Worm (Caenorhabditis elegans) whole organism, young adult: ENCODE results near the gene lev-8.

Experiments used
- B0336.3 ChIP-seq: fragments of 200-800 bp; sonication (Bioruptor generic); IDR thresholded peaks from 2 replicates; pipeline ENCODE4 v1.3.6; 2022; ENCODE audit warnings: missing genetic modification characterization, missing compliant biosample characterization
- D2030.7 ChIP-seq: fragments of 200-800 bp; sonication (Bioruptor generic); IDR thresholded peaks from 2 replicates; pipeline ENCODE4 v1.3.6; 2022; ENCODE audit warnings: missing genetic modification reagents, missing genetic modification characterization, missing compliant biosample characterization
- F22D6.2 ChIP-seq: sonication (generic microtip); optimal IDR thresholded peaks from 2 replicates; lab custom pipeline; 2016; ENCODE audit warnings: mild to moderate bottlenecking, missing genetic modification characterization, missing compliant biosample characterization
- K11D2.4 ChIP-seq: fragments of 200-800 bp; sonication (Bioruptor generic); IDR thresholded peaks from 2 replicates; pipeline ENCODE4 v1.3.6; 2022; ENCODE audit warnings: missing genetic modification reagents, missing genetic modification characterization, missing compliant biosample characterization
- K12H6.12 ChIP-seq: fragments of 200-800 bp; sonication (Bioruptor generic); optimal IDR thresholded peaks from 2 replicates; lab custom pipeline; 2018; ENCODE audit warnings: mild to moderate bottlenecking, missing genetic modification characterization, missing compliant biosample characterization
- T26A5.8 ChIP-seq: sonication (generic microtip); optimal IDR thresholded peaks from 2 replicates; lab custom pipeline; 2016; ENCODE audit warnings: missing genetic modification characterization, missing compliant biosample characterization
- Y53F4B.3 ChIP-seq: fragments of 200-800 bp; sonication (Bioruptor generic); IDR thresholded peaks from 2 replicates; pipeline ENCODE4 v1.3.6; 2022; ENCODE audit warnings: missing genetic modification reagents, missing genetic modification characterization, missing compliant biosample characterization
- ZK185.1 ChIP-seq: sonication (generic microtip); optimal IDR thresholded peaks from 2 replicates; lab custom pipeline; 2016; ENCODE audit warnings: mild to moderate bottlenecking, missing genetic modification characterization, missing compliant biosample characterization; ENCODE audit not compliant: poor library complexity, severe bottlenecking
- aptf-2 ChIP-seq: fragments of 200-800 bp; sonication (Bioruptor generic); conservative IDR thresholded peaks from 2 replicates; pipeline ENCODE4 v1.3.6; 2022; ENCODE audit warnings: missing genetic modification reagents, missing genetic modification characterization, missing compliant biosample characterization
- attf-3 ChIP-seq: fragments of 200-800 bp; sonication (Bioruptor generic); conservative IDR thresholded peaks from 2 replicates; pipeline ENCODE4 v1.3.6; 2022; ENCODE audit warnings: missing genetic modification reagents, missing genetic modification characterization, missing compliant biosample characterization
- attf-5 ChIP-seq: fragments of 200-800 bp; sonication (Bioruptor generic); optimal IDR thresholded peaks from 2 replicates; lab custom pipeline; 2018; ENCODE audit warnings: mild to moderate bottlenecking, missing genetic modification characterization, missing compliant biosample characterization
- attf-6 ChIP-seq: fragments of 200-800 bp; sonication (Bioruptor generic); IDR thresholded peaks from 2 replicates; pipeline ENCODE4 v1.3.6; 2022; ENCODE audit warnings: missing genetic modification reagents, missing genetic modification characterization, missing compliant biosample characterization
- cebp-1 ChIP-seq, 2 experiments: fragments of 200-800 bp in 1 of 2; sonication (Bioruptor generic) in 1 of 2; sonication (generic microtip) in 1 of 2; IDR thresholded peaks in 1 of 2; optimal IDR thresholded peaks in 1 of 2; 2 replicates each; pipeline versions ENCODE4 v1.3.6 to Lab custom; 2017 to 2022; ENCODE audit warnings: missing compliant biosample characterization in 2 of 2, missing genetic modification characterization in 2 of 2, mild to moderate bottlenecking in 1 of 2, missing genetic modification reagents in 1 of 2, moderate library complexity in 1 of 2
- dpff-1 ChIP-seq: sonication (generic microtip); optimal IDR thresholded peaks from 2 replicates; lab custom pipeline; 2017; ENCODE audit warnings: mild to moderate bottlenecking, missing genetic modification characterization, missing compliant biosample characterization
- ets-4 ChIP-seq: fragments of 200-800 bp; sonication (Bioruptor generic); optimal IDR thresholded peaks from 2 replicates; lab custom pipeline; 2018; ENCODE audit warnings: mild to moderate bottlenecking, missing genetic modification characterization, missing compliant biosample characterization
- fkh-3 ChIP-seq: sonication (generic microtip); optimal IDR thresholded peaks from 2 replicates; lab custom pipeline; 2016; ENCODE audit warnings: mild to moderate bottlenecking, missing genetic modification characterization, missing compliant biosample characterization
- him-1 ChIP-seq: sonication (generic microtip); optimal IDR thresholded peaks from 2 replicates; lab custom pipeline; 2016; ENCODE audit warnings: missing genotype, missing genetic modification reagents, missing genetic modification characterization, missing compliant biosample characterization
- hmg-1.2 ChIP-seq: fragments of 200-800 bp; sonication (Bioruptor generic); IDR thresholded peaks from 2 replicates; pipeline ENCODE4 v1.3.6; 2022; ENCODE audit warnings: missing genetic modification reagents, missing genetic modification characterization, missing compliant biosample characterization
- hmg-20 ChIP-seq: fragments of 200-800 bp; sonication (Bioruptor generic); IDR thresholded peaks from 2 replicates; pipeline ENCODE4 v1.3.6; 2022; ENCODE audit warnings: missing genetic modification reagents, missing genetic modification characterization, missing compliant biosample characterization
- let-607 ChIP-seq, 2 experiments: fragments of 200-800 bp in 1 of 2; sonication (Bioruptor generic) in 1 of 2; sonication (generic microtip) in 1 of 2; optimal IDR thresholded peaks; 2 replicates each; lab custom pipeline; 2016 to 2018; ENCODE audit warnings: mild to moderate bottlenecking in 2 of 2, missing compliant biosample characterization in 2 of 2, missing genetic modification characterization in 2 of 2, moderate library complexity in 2 of 2, missing genotype in 1 of 2
- lin-40 ChIP-seq: sonication (generic microtip); optimal IDR thresholded peaks from 2 replicates; lab custom pipeline; 2016; ENCODE audit warnings: missing genetic modification characterization, mild to moderate bottlenecking, missing compliant biosample characterization, missing genotype, missing genetic modification reagents
- lsy-27 ChIP-seq: sonication (generic microtip); optimal IDR thresholded peaks from 2 replicates; lab custom pipeline; 2017; ENCODE audit warnings: missing genetic modification characterization, mild to moderate bottlenecking, missing compliant biosample characterization, antibody characterized with exemption, missing genotype, borderline replicate concordance; ENCODE audit not compliant: insufficient read depth
- madf-10 ChIP-seq: sonication (generic microtip); optimal IDR thresholded peaks from 2 replicates; lab custom pipeline; 2016; ENCODE audit warnings: mild to moderate bottlenecking, missing genetic modification characterization, missing compliant biosample characterization
- madf-3 ChIP-seq: fragments of 200-800 bp; sonication (Bioruptor generic); IDR thresholded peaks from 2 replicates; pipeline ENCODE4 v1.3.6; 2022; ENCODE audit warnings: missing genetic modification reagents, missing genetic modification characterization, missing compliant biosample characterization
- mxl-1 ChIP-seq: sonication (generic microtip); optimal IDR thresholded peaks from 2 replicates; lab custom pipeline; 2016; ENCODE audit warnings: missing genetic modification characterization, missing compliant biosample characterization
- nfya-2 ChIP-seq: fragments of 200-800 bp; sonication (Bioruptor generic); IDR thresholded peaks from 2 replicates; pipeline ENCODE4 v1.3.6; 2022; ENCODE audit warnings: missing genetic modification reagents, missing genetic modification characterization, missing compliant biosample characterization
- nhr-80 ChIP-seq: sonication (generic microtip); optimal IDR thresholded peaks from 2 replicates; lab custom pipeline; 2016; ENCODE audit warnings: missing genetic modification characterization, missing compliant biosample characterization
- nhr-90 ChIP-seq: sonication (generic microtip); optimal IDR thresholded peaks from 2 replicates; lab custom pipeline; 2016; ENCODE audit warnings: missing genotype, mild to moderate bottlenecking, missing genetic modification characterization, missing compliant biosample characterization
- repo-1 ChIP-seq: sonication (generic microtip); optimal IDR thresholded peaks from 2 replicates; lab custom pipeline; 2017; ENCODE audit warnings: mild to moderate bottlenecking, missing genetic modification characterization, missing compliant biosample characterization
- rpc-1 ChIP-seq, 2 experiments: fragments of 150-350 bp in 1 of 2; sonication (generic microtip) in 1 of 2; optimal IDR thresholded peaks; 2 replicates each; lab custom pipeline; 2014 to 2018; ENCODE audit warnings: missing biosample characterization in 1 of 2, missing genetic modification characterization in 1 of 2, missing genetic modification reagents in 1 of 2, missing genotype in 1 of 2
- sdz-38 ChIP-seq: sonication (generic microtip); optimal IDR thresholded peaks from 2 replicates; lab custom pipeline; 2016; ENCODE audit warnings: missing genotype, missing genetic modification characterization, missing compliant biosample characterization
- sea-2 ChIP-seq: fragments of 200-800 bp; sonication (Bioruptor generic); IDR thresholded peaks from 2 replicates; pipeline ENCODE4 v1.3.6; 2022; ENCODE audit warnings: missing genetic modification characterization, missing compliant biosample characterization
- snpc-1.3 ChIP-seq: sonication (generic microtip); optimal IDR thresholded peaks from 2 replicates; lab custom pipeline; 2017; ENCODE audit warnings: missing genetic modification characterization, mild to moderate bottlenecking, missing compliant biosample characterization, antibody characterized with exemption, moderate library complexity, missing genotype, missing genetic modification reagents; ENCODE audit not compliant: insufficient read depth
- xnd-1 ChIP-seq: sonication (generic microtip); optimal IDR thresholded peaks from 2 replicates; lab custom pipeline; 2016; ENCODE audit warnings: missing genotype, missing genetic modification reagents, missing genetic modification characterization, missing compliant biosample characterization
- zfh-2 ChIP-seq: fragments of 200-800 bp; sonication (Bioruptor generic); conservative IDR thresholded peaks from 2 replicates; pipeline ENCODE4 v1.3.6; 2022; ENCODE audit warnings: missing genetic modification reagents, missing genetic modification characterization, missing compliant biosample characterization
- ztf-18 ChIP-seq: sonication (generic microtip); optimal IDR thresholded peaks from 2 replicates; lab custom pipeline; 2016; ENCODE audit warnings: missing genotype, mild to moderate bottlenecking, missing genetic modification characterization, missing compliant biosample characterization
- ztf-6 ChIP-seq: fragments of 200-800 bp; sonication (Bioruptor generic); IDR thresholded peaks from 2 replicates; pipeline ENCODE4 v1.3.6; 2022; ENCODE audit warnings: missing genetic modification reagents, missing genetic modification characterization, missing compliant biosample characterization

lev-8 gene

ce11 chrX:11555527-11556137 lies 5.1 kb upstream of the lev-8 start:
- no peak for TF ChIP-seq ztf-6 (GFP tag; lab: Robert Waterston, UW)
- TF ChIP-seq madf-3 (GFP tag; lab: Robert Waterston, UW): no peak
- no peak for TF ChIP-seq dpff-1 (tag; lab: Kevin White, UChicago)
- no peak for TF ChIP-seq fkh-3 (tag; lab: Kevin White, UChicago)
- no peak for TF ChIP-seq F22D6.2
- no peak for TF ChIP-seq nhr-90 (tag; lab: Kevin White, UChicago)
- TF ChIP-seq, all 124 proteins: peak for 0

DNA sequence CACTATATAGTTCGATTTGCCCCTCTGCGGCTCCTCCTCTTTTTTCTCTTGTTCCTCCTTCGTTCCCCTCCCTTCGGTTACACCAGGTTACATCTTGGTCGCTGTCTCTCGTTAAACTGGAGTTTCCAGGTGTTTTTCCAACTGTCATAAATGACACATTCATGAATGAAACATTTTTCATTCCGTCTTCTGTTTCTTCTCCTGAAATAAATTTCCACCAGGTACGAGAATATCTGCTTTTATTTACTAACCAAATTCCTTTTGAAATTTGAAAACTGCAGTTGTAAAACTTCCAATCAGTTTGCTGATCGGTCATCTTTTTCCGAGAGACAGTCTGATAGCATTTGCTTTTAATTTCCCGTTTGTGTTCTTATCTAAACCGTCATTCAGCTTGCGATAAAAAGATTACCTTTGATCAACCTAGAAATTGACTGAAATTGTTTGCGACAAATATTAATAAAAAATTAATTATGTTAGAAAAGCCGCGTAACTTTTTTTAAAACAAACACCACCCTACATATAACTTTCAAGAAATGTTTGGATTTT lies 4.4 kb upstream of the lev-8 start, which contains the start of gene C35C5.10:
TSS of gene C35C5.10 (plus strand) at position 51 of the 546 bp plus-strand sequence.
- TF ChIP-seq nhr-80: peak; percentile 87
- TF ChIP-seq B0336.3 (GFP tag; lab: Robert Waterston, UW): no peak
- no peak for TF ChIP-seq K12H6.12 (tag; lab: Kevin White, UChicago)
- no peak for TF ChIP-seq let-607 (tag; optimal IDR thresholded peaks at IDR 0.05; lab: Kevin White, UChicago)

DNA sequence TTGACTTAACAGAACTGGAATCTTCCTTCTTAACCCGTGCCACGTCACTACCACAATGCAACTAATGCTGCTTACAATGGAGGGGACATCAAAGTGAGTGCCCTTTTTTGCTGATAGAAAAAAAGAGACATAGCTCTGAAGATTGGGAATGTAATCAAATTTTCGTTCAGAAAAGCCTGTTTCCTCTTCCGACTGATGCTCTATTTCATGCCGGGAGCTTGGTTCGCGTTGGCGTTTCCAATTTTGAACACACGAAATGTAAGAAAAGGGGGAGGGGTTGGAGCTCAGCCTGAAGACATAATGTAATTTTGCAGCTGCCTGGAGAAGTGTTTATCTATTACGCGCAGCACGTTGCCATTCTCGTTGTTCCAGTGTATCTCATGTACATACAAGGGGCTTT lies 2.6 kb upstream of the lev-8 start:
- no peak for TF ChIP-seq repo-1 (tag; lab: Kevin White, UChicago)
- no peak for TF ChIP-seq ets-4
- TF ChIP-seq madf-10 (tag; lab: Kevin White, UChicago): no peak
- TF ChIP-seq F22D6.2: no peak
- 0 out of 2 replicates have a peak, but pooled peaks have one; percentile 25 for TF ChIP-seq K11D2.4 (GFP tag; lab: Robert Waterston, UW)

DNA sequence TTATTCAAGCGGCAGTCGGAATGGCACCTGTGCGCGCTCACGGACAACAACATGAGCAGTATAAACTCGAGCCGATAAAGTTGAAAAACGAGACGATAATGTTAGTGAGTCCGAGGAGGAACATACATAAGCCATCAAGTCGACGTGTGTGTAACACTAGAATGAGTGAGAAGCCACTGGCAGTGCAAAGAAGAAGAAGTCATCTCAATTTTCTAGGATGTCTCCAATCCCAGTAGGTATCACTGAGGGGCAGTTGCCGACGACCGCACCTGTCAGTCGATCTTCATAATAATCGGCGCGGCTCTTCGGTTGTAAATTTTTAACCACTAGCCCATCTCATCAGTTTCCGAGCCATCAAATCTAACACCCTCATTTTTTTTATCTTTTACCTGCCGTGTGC lies 639 bp upstream of the lev-8 start:
- TF ChIP-seq cebp-1 (GFP tag; IDR thresholded peaks at IDR 0.05; lab: Robert Waterston, UW) (no peak), cebp-1 (tag; optimal IDR thresholded peaks at IDR 0.05; lab: Kevin White, UChicago) (peak; percentile 32), lsy-27 (tag; lab: Kevin White, UChicago) (no peak)

- TF ChIP-seq nhr-90 (tag; lab: Kevin White, UChicago) (no peak), rpc-1 (optimal IDR thresholded peaks at IDR 0.05; lab: Kevin White, UChicago) (no peak), rpc-1 (tag; optimal IDR thresholded peaks at IDR 0.05; lab: Kevin White, UChicago) (no peak), lin-40 (peak; percentile 40), zfh-2 (GFP tag; lab: Robert Waterston, UW) (0 out of 2 replicates have a peak, but pooled peaks have one; percentile 28), attf-5 (GFP tag; lab: Kevin White, UChicago) (peak; percentile 14), hmg-1.2 (GFP tag; lab: Robert Waterston, UW) (peak; percentile 25; the same call in 1 of the 2 replicates), him-1 (tag; lab: Kevin White, UChicago) (no peak), Y53F4B.3 (no peak)
These were observed 2.9 kb downstream of the lev-8 start, which contains the start of gene trpp-9 for ce11 chrX:11563663-11564062. Gene trpp-9, plus strand, starts transcription at chrX:11563923.

DNA sequence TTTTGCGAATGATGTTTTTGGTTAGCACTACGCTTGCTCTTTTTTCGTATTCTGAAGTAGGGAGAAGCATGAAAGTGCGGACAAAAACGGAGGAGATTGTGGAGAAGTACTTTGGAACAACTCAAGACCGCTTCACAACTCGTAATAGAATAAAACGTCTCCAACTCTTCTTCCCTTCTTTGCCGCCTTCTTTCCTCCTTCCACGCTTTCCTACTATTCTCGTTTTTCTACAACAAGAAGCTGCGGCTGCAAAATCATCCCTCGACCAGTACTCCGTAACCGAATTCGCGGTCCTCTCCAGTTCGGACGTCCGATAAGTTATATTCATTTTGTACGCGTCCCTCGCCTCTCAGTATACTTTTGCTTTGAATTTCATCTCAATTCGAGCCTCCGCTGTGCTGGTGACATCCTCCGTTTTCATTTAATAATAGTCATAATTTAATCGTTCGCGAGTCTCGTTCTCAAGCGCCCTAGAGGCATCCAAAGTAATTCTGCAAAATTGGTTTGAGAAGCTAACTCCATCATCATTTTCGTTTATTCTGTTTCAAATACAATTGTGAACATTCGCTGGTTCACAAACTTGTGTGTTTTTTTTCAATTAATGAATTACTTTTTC lies 9.1 kb downstream of the lev-8 start:
- TF ChIP-seq ZK185.1 (tag; lab: Kevin White, UChicago): no peak
- TF ChIP-seq aptf-2 (GFP tag; lab: Robert Waterston, UW): no peak
- no peak for TF ChIP-seq ztf-18 (tag; lab: Kevin White, UChicago)
- TF ChIP-seq sea-2 (GFP tag; lab: Robert Waterston, UW): no peak
- TF ChIP-seq snpc-1.3 (tag; lab: Kevin White, UChicago): no peak
- TF ChIP-seq attf-3 (GFP tag; lab: Robert Waterston, UW): no peak
- no peak for TF ChIP-seq D2030.7 (GFP tag; lab: Robert Waterston, UW)
- TF ChIP-seq nhr-90 (tag; lab: Kevin White, UChicago): no peak
- no peak for TF ChIP-seq hmg-20 (GFP tag; lab: Robert Waterston, UW)
- TF ChIP-seq nfya-2 (GFP tag; lab: Robert Waterston, UW): no peak
- no peak for TF ChIP-seq T26A5.8 (tag; lab: Kevin White, UChicago)
- no peak for TF ChIP-seq F22D6.2
- no peak for TF ChIP-seq sdz-38 (tag; lab: Kevin White, UChicago)
- no peak for TF ChIP-seq mxl-1 (tag; lab: Kevin White, UChicago)
- TF ChIP-seq xnd-1 (tag; lab: Kevin White, UChicago): no peak
- TF ChIP-seq attf-6: no peak
